Worm (Caenorhabditis elegans) whole organism, L1 larva: ENCODE data around the gene drp-1.

ENCODE experiments used
- C34B4.2 ChIP-seq: sonication (generic microtip); optimal IDR thresholded peaks from 2 replicates; lab custom pipeline; 2017; ENCODE audit warnings: mild to moderate bottlenecking, missing genetic modification characterization, missing compliant biosample characterization
- Y116A8C.19 ChIP-seq: sonication (generic microtip); optimal IDR thresholded peaks from 2 replicates; lab custom pipeline; 2016; ENCODE audit warnings: missing compliant biosample characterization, missing genetic modification characterization, borderline replicate concordance
- aha-1 ChIP-seq: fragments of 150-350 bp; optimal IDR thresholded peaks from 2 replicates; lab custom pipeline; 2014; ENCODE audit warnings: missing biosample characterization, missing genetic modification characterization
- alr-1 ChIP-seq: fragments of 200-800 bp; sonication (Bioruptor generic); optimal IDR thresholded peaks from 2 replicates; lab custom pipeline; 2018; ENCODE audit warnings: borderline replicate concordance, mild to moderate bottlenecking, missing genetic modification characterization, missing compliant biosample characterization
- ceh-8 ChIP-seq: fragments of 200-800 bp; sonication (Bioruptor generic); optimal IDR thresholded peaks from 2 replicates; lab custom pipeline; 2018; ENCODE audit warnings: mild to moderate bottlenecking, missing genetic modification characterization, moderate library complexity, missing compliant biosample characterization
- ceh-82 ChIP-seq, 3 experiments: fragments of 150-350 bp in 1 of 3; sonication (generic microtip) in 2 of 3; optimal IDR thresholded peaks; 2 replicates each; lab custom pipeline; 2014 to 2017; ENCODE audit warnings: missing biosample characterization in 3 of 3, missing genetic modification characterization in 3 of 3
- ceh-88 ChIP-seq: fragments of 200-800 bp; sonication (Bioruptor generic); IDR thresholded peaks from 2 replicates; pipeline ENCODE4 v1.3.6; 2022; ENCODE audit warnings: missing genetic modification characterization, missing compliant biosample characterization
- dpl-1 ChIP-seq, 3 experiments: fragments of 150-350 bp in 2 of 3; sonication (generic microtip) in 1 of 3; optimal IDR thresholded peaks; 2 replicates each; lab custom pipeline; 2014 to 2017; ENCODE audit warnings: missing biosample characterization in 3 of 3, missing genetic modification characterization in 3 of 3, missing genetic modification reagents in 3 of 3
- dsc-1 ChIP-seq: sonication (generic microtip); optimal IDR thresholded peaks from 2 replicates; lab custom pipeline; 2016; ENCODE audit warnings: mild to moderate bottlenecking, missing genetic modification characterization, missing compliant biosample characterization
- efl-1 ChIP-seq, 4 experiments: fragments of 150-350 bp; optimal IDR thresholded peaks in 3 of 4; peaks in 1 of 4; 1 replicate in 1 of 4; 2 replicates in 3 of 4; lab custom pipeline; 2014; ENCODE audit warnings: missing biosample characterization in 2 of 4, missing genetic modification characterization in 2 of 4, missing genetic modification reagents in 2 of 4
- egl-13 ChIP-seq: sonication (generic microtip); optimal IDR thresholded peaks from 2 replicates; lab custom pipeline; 2016; ENCODE audit warnings: missing genotype, missing genetic modification reagents, missing genetic modification characterization, missing compliant biosample characterization
- egl-27 ChIP-seq, 2 experiments: fragments of 150-350 bp in 1 of 2; sonication (generic microtip); optimal IDR thresholded peaks; 3 replicates each; lab custom pipeline; 2017 to 2018; ENCODE audit warnings: missing biosample characterization in 2 of 2, missing genetic modification characterization in 2 of 2, missing genetic modification reagents in 2 of 2
- fkh-4 ChIP-seq: sonication (generic microtip); optimal IDR thresholded peaks from 2 replicates; lab custom pipeline; 2016; ENCODE audit warnings: missing compliant biosample characterization, missing genetic modification characterization, borderline replicate concordance
- fkh-8 ChIP-seq: sonication (generic microtip); optimal IDR thresholded peaks from 2 replicates; lab custom pipeline; 2016; ENCODE audit warnings: mild to moderate bottlenecking, missing genetic modification characterization, missing compliant biosample characterization
- grh-1 ChIP-seq: fragments of 200-800 bp; sonication (Bioruptor generic); IDR thresholded peaks from 2 replicates; pipeline ENCODE4 v1.3.6; 2022; ENCODE audit warnings: missing genetic modification reagents, missing genetic modification characterization, missing compliant biosample characterization
- hpl-2 ChIP-seq: fragments of 150-350 bp; optimal IDR thresholded peaks from 2 replicates; lab custom pipeline; 2014; ENCODE audit warnings: missing biosample characterization, missing genetic modification reagents, missing genetic modification characterization
- irx-1 ChIP-seq: sonication (generic microtip); optimal IDR thresholded peaks from 2 replicates; lab custom pipeline; 2016; ENCODE audit warnings: missing genetic modification characterization, missing compliant biosample characterization
- isw-1 ChIP-seq: fragments of 200-800 bp; sonication (Bioruptor generic); IDR thresholded peaks from 2 replicates; pipeline ENCODE4 v1.3.6; 2022; ENCODE audit warnings: missing genetic modification characterization, missing compliant biosample characterization
- lin-13 ChIP-seq: fragments of 150-350 bp; optimal IDR thresholded peaks from 2 replicates; lab custom pipeline; 2014; ENCODE audit warnings: missing biosample characterization, missing genetic modification reagents, missing genetic modification characterization
- lin-15B ChIP-seq: fragments of 150-350 bp; sonication (generic microtip); optimal IDR thresholded peaks from 3 replicates; lab custom pipeline; 2014; ENCODE audit warnings: missing biosample characterization, missing genetic modification characterization
- lin-35 ChIP-seq, 2 experiments: fragments of 150-350 bp; optimal IDR thresholded peaks; 2 replicates each; lab custom pipeline; 2014; ENCODE audit warnings: missing biosample characterization in 2 of 2, missing genetic modification characterization in 2 of 2, missing genetic modification reagents in 2 of 2
- nhr-11 ChIP-seq: fragments of 150-350 bp; optimal IDR thresholded peaks from 2 replicates; lab custom pipeline; 2014; ENCODE audit warnings: missing biosample characterization, missing genetic modification characterization
- nhr-20 ChIP-seq: sonication (generic microtip); optimal IDR thresholded peaks from 2 replicates; lab custom pipeline; 2016; ENCODE audit warnings: mild to moderate bottlenecking, missing genetic modification characterization, missing compliant biosample characterization
- nhr-237 ChIP-seq: fragments of 150-350 bp; optimal IDR thresholded peaks from 2 replicates; lab custom pipeline; 2014; ENCODE audit warnings: missing biosample characterization, missing genetic modification characterization
- nhr-47 ChIP-seq: sonication (generic microtip); optimal IDR thresholded peaks from 2 replicates; lab custom pipeline; 2016; ENCODE audit warnings: mild to moderate bottlenecking, missing genetic modification characterization, moderate library complexity, missing compliant biosample characterization
- nhr-76 ChIP-seq: sonication (generic microtip); optimal IDR thresholded peaks from 2 replicates; lab custom pipeline; 2017; ENCODE audit warnings: missing biosample characterization, missing genetic modification characterization
- nhr-77 ChIP-seq: fragments of 150-350 bp; optimal IDR thresholded peaks from 2 replicates; lab custom pipeline; 2014; ENCODE audit warnings: missing biosample characterization, missing genetic modification characterization
- nhr-90 ChIP-seq: sonication (generic microtip); optimal IDR thresholded peaks from 2 replicates; lab custom pipeline; 2016; ENCODE audit warnings: mild to moderate bottlenecking, missing genetic modification characterization, missing compliant biosample characterization; ENCODE audit not compliant: poor library complexity
- pax-3 ChIP-seq: fragments of 200-800 bp; sonication (Bioruptor generic); optimal IDR thresholded peaks from 2 replicates; lab custom pipeline; 2018; ENCODE audit warnings: mild to moderate bottlenecking, missing genetic modification characterization, moderate library complexity, missing compliant biosample characterization
- snpc-4 ChIP-seq: fragments of 150-350 bp; optimal IDR thresholded peaks from 2 replicates; lab custom pipeline; 2014; ENCODE audit warnings: missing biosample characterization, missing genetic modification characterization
- sup-37 ChIP-seq: fragments of 200-800 bp; sonication (Bioruptor generic); optimal IDR thresholded peaks from 2 replicates; lab custom pipeline; 2018; ENCODE audit warnings: mild to moderate bottlenecking, missing genetic modification characterization, missing compliant biosample characterization
- tbx-2 ChIP-seq: sonication (generic microtip); optimal IDR thresholded peaks from 2 replicates; lab custom pipeline; 2016; ENCODE audit warnings: missing genetic modification characterization, missing compliant biosample characterization
- unc-30 ChIP-seq: sonication (generic microtip); optimal IDR thresholded peaks from 2 replicates; lab custom pipeline; 2017; ENCODE audit warnings: missing biosample characterization, missing genetic modification characterization
- unc-62 ChIP-seq: fragments of 150-350 bp; optimal IDR thresholded peaks from 2 replicates; lab custom pipeline; 2014; ENCODE audit warnings: missing biosample characterization, missing genetic modification reagents, missing genetic modification characterization
- unc-86 ChIP-seq: sonication (generic microtip); optimal IDR thresholded peaks from 2 replicates; lab custom pipeline; 2016; ENCODE audit warnings: missing genetic modification characterization, missing compliant biosample characterization
- vab-15 ChIP-seq: sonication (generic microtip); optimal IDR thresholded peaks from 2 replicates; lab custom pipeline; 2017; ENCODE audit warnings: missing genotype, mild to moderate bottlenecking, missing genetic modification characterization, missing compliant biosample characterization
- zag-1 ChIP-seq: fragments of 150-350 bp; optimal IDR thresholded peaks from 2 replicates; lab custom pipeline; 2014; ENCODE audit warnings: missing biosample characterization, missing genetic modification characterization

Gene drp-1

DNA sequence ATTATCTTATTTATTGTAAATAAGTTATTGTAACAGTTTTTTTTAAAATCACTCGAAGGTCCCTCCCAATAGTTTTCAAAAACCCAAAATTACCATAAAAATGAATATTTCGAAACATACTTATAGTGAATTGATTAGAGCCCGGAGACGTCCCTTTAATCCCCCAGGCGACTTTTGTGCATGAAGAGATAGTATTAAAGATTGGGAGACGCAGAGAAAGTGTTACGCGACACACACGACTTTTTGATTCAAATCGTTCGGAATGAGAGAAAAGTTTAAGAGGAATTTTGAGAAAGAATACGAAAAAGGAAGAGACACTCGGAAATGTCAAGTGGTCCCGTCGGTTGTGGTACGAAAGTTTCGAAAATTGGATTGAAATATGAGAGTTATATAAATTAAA is 45.2 kb upstream of the drp-1 start:
- no peak for TF ChIP-seq vab-15 (tag; lab: Kevin White, UChicago)
- TF ChIP-seq dsc-1 (tag; lab: Kevin White, UChicago) = no peak
- no peak for TF ChIP-seq C34B4.2 (tag; lab: Kevin White, UChicago)
- TF ChIP-seq ceh-88 = no peak
- TF ChIP-seq unc-86 = no peak
- no peak for TF ChIP-seq hpl-2 (GFP tag; lab: Kevin White, UChicago)
- no peak for TF ChIP-seq Y116A8C.19
- TF ChIP-seq egl-27 (tag; optimal IDR thresholded peaks at IDR 0.05; lab: Kevin White, UChicago) = no peak
- no peak for TF ChIP-seq pax-3 (tag; lab: Kevin White, UChicago)
- no peak for TF ChIP-seq nhr-237 (tag; lab: Kevin White, UChicago)
- TF ChIP-seq nhr-77 (tag; lab: Kevin White, UChicago) = no peak

- no peak for TF ChIP-seq efl-1 (optimal IDR thresholded peaks at IDR 0.05; lab: Kevin White, UChicago)
- no peak for TF ChIP-seq efl-1 (GFP tag; optimal IDR thresholded peaks at IDR 0.05 in 1 of 2; lab: Kevin White, UChicago)
- no peak for TF ChIP-seq dpl-1 (GFP tag; optimal IDR thresholded peaks at IDR 0.05; lab: Kevin White, UChicago)
- no peak for TF ChIP-seq snpc-4 (tag; lab: Kevin White, UChicago)
- TF ChIP-seq tbx-2 (tag; lab: Kevin White, UChicago) = no peak
- TF ChIP-seq lin-13 (GFP tag; lab: Kevin White, UChicago) = no peak
- TF ChIP-seq sup-37 = no peak
- no peak for TF ChIP-seq alr-1 (tag; lab: Kevin White, UChicago)
- TF ChIP-seq unc-62 (GFP tag; lab: Kevin White, UChicago) = no peak
- no peak for TF ChIP-seq grh-1 (GFP tag; lab: Robert Waterston, UW)
These were observed 44.6 kb upstream of the drp-1 start, which contains the start of gene B0273.1 for ce11 chrIV:5493692-5494091. B0273.1 (plus strand) TSS chrIV:5493992.

DNA sequence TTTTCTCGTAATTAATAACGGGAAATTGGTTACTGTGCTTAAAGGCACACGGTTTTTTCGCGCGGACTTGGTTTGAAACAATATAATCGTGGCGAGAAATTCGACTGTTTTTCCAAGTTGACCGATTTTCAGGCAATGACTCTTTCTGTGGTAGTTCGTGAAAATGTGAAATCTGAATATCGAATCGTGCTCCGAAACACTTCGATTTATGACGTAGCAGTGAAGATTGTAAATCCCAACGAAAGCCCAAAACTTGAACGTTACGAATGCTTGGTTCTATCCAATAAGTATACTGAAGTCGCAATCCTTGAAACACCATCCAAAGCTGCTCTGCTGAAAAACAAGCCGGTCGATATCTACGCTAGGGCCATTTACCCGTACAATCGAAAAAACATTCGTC is 44.2 kb upstream of the drp-1 start:
- TF ChIP-seq unc-86 (no peak), pax-3 (tag; lab: Kevin White, UChicago) (no peak), nhr-47 (tag; lab: Kevin White, UChicago) (no peak), efl-1 (optimal IDR thresholded peaks at IDR 0.05; lab: Kevin White, UChicago) (no peak), efl-1 (GFP tag; optimal IDR thresholded peaks at IDR 0.05 in 1 of 2; lab: Kevin White, UChicago) (peak in 1 of 2 experiments; percentile 54), nhr-76 (tag; lab: Kevin White, UChicago) (no peak), lin-35 (GFP tag; optimal IDR thresholded peaks at IDR 0.05; lab: Kevin White, UChicago) (no peak), isw-1 (GFP tag; lab: Robert Waterston, UW) (no peak), fkh-4 (tag; lab: Kevin White, UChicago) (no peak)

DNA sequence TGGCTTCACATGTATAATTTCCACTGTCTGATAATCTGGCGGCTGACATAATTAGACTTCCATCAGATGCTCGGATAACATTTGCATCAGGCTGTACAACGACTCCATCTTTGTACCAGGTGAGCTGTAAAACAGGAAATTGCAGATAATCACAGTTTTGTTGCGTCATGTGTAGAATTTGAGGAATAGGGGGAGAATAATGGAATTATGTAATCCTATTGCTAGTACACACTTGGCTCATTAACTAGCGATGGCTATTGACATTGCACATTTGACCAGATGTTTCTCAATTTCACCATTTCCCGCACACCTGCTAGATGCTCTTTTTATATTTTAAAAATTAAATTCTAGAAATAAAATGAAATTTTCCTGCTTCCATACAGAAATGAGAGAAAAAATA is 36.9 kb upstream of the drp-1 start:
- TF ChIP-seq nhr-20 = no peak
- no peak for TF ChIP-seq nhr-90 (tag; lab: Kevin White, UChicago)
- TF ChIP-seq fkh-8 (tag; lab: Kevin White, UChicago) = no peak

- TF ChIP-seq egl-13 (tag; lab: Kevin White, UChicago) (no peak), irx-1 (tag; lab: Kevin White, UChicago) (no peak), ceh-82 (tag; optimal IDR thresholded peaks at IDR 0.05; lab: Kevin White, UChicago) (no peak), aha-1 (tag; lab: Kevin White, UChicago) (no peak), lin-15B (tag; lab: Kevin White, UChicago) (no peak), nhr-11 (tag; lab: Kevin White, UChicago) (no peak), unc-30 (tag; lab: Kevin White, UChicago) (no peak), Y116A8C.19 (no peak), ceh-8 (GFP tag; lab: Kevin White, UChicago) (no peak), pax-3 (tag; lab: Kevin White, UChicago) (no peak), sup-37 (no peak), unc-62 (GFP tag; lab: Kevin White, UChicago) (no peak), zag-1 (no peak)
- TF ChIP-seq, all 84 proteins: peak for 0
These were observed 35.7 kb upstream of the drp-1 start for ce11 chrIV:5502610-5503009.
